Worm (Caenorhabditis elegans) whole organism, mixed stage, embryonic: ENCODE measurements around the gene saps-1.

Source experiments
- M03D4.4 ChIP-seq: sonication (generic microtip); optimal IDR thresholded peaks from 2 replicates; lab custom pipeline; 2017; ENCODE audit warnings: mild to moderate bottlenecking, missing genetic modification characterization, missing compliant biosample characterization
- blmp-1 ChIP-seq: fragments of 150-350 bp; optimal IDR thresholded peaks from 2 replicates; lab custom pipeline; 2014; ENCODE audit warnings: missing biosample characterization, missing genetic modification characterization
- ceh-39 ChIP-seq: fragments of 150-350 bp; optimal IDR thresholded peaks from 2 replicates; lab custom pipeline; 2014; ENCODE audit warnings: missing biosample characterization, missing genetic modification characterization
- ceh-43 ChIP-seq: fragments of 200-800 bp; sonication (Bioruptor generic); optimal IDR thresholded peaks from 2 replicates; lab custom pipeline; 2018; ENCODE audit warnings: mild to moderate bottlenecking, missing genetic modification characterization, moderate library complexity, missing compliant biosample characterization
- ceh-83 ChIP-seq: fragments of 200-800 bp; sonication (Bioruptor generic); optimal IDR thresholded peaks from 2 replicates; lab custom pipeline; 2018; ENCODE audit warnings: mild to moderate bottlenecking, missing genetic modification characterization, missing compliant biosample characterization
- ces-1 ChIP-seq: fragments of 150-350 bp; optimal IDR thresholded peaks from 2 replicates; lab custom pipeline; 2014; ENCODE audit warnings: missing biosample characterization, missing genetic modification reagents, missing genetic modification characterization
- cnd-1 ChIP-seq: fragments of 200-800 bp; sonication (Bioruptor generic); optimal IDR thresholded peaks from 2 replicates; lab custom pipeline; 2018; ENCODE audit warnings: mild to moderate bottlenecking, missing genetic modification characterization, missing compliant biosample characterization
- drap-1 ChIP-seq: fragments of 200-800 bp; sonication (Bioruptor generic); optimal IDR thresholded peaks from 3 replicates; lab custom pipeline; 2018; ENCODE audit warnings: mild to moderate bottlenecking, missing genetic modification characterization, missing compliant biosample characterization
- elt-1 ChIP-seq: sonication (generic microtip); optimal IDR thresholded peaks from 2 replicates; lab custom pipeline; 2017; ENCODE audit warnings: missing genetic modification characterization, mild to moderate bottlenecking, missing compliant biosample characterization, antibody characterized with exemption, moderate library complexity, borderline replicate concordance; ENCODE audit not compliant: insufficient read depth
- flh-1 ChIP-seq: fragments of 200-800 bp; sonication (Bioruptor generic); optimal IDR thresholded peaks from 2 replicates; lab custom pipeline; 2018; ENCODE audit warnings: mild to moderate bottlenecking, missing genetic modification characterization, moderate library complexity, missing compliant biosample characterization
- ham-2 ChIP-seq: fragments of 200-800 bp; sonication (Bioruptor generic); optimal IDR thresholded peaks from 2 replicates; lab custom pipeline; 2018; ENCODE audit warnings: mild to moderate bottlenecking, missing genetic modification characterization, missing compliant biosample characterization
- lin-13 ChIP-seq: fragments of 150-350 bp; optimal IDR thresholded peaks from 2 replicates; lab custom pipeline; 2014; ENCODE audit warnings: missing biosample characterization, missing genetic modification characterization
- lin-32 ChIP-seq: fragments of 200-800 bp; sonication (Bioruptor generic); optimal IDR thresholded peaks from 2 replicates; lab custom pipeline; 2018; ENCODE audit warnings: mild to moderate bottlenecking, missing genetic modification characterization, missing compliant biosample characterization
- mab-5 ChIP-seq: fragments of 150-350 bp; optimal IDR thresholded peaks from 2 replicates; lab custom pipeline; 2014; ENCODE audit warnings: missing biosample characterization, missing genetic modification characterization
- mep-1 ChIP-seq: fragments of 150-350 bp; optimal IDR thresholded peaks from 2 replicates; lab custom pipeline; 2017; ENCODE audit warnings: missing biosample characterization, missing genetic modification reagents, missing genetic modification characterization, inconsistent platforms
- mls-2 ChIP-seq: sonication (generic microtip); optimal IDR thresholded peaks from 2 replicates; lab custom pipeline; 2016; ENCODE audit warnings: mild to moderate bottlenecking, missing genetic modification characterization, moderate library complexity, missing compliant biosample characterization
- nhr-237 ChIP-seq: fragments of 150-350 bp; optimal IDR thresholded peaks from 2 replicates; lab custom pipeline; 2014; ENCODE audit warnings: missing biosample characterization, missing genetic modification characterization
- nhr-28 ChIP-seq: fragments of 150-350 bp; optimal IDR thresholded peaks from 2 replicates; lab custom pipeline; 2014; ENCODE audit warnings: missing biosample characterization, missing genetic modification characterization
- nhr-76 ChIP-seq: sonication (generic microtip); optimal IDR thresholded peaks from 2 replicates; lab custom pipeline; 2017; ENCODE audit warnings: missing biosample characterization, missing genetic modification characterization
- pha-4 ChIP-seq: fragments of 150-350 bp; optimal IDR thresholded peaks from 2 replicates; lab custom pipeline; 2018; ENCODE audit warnings: missing biosample characterization, missing genetic modification reagents, missing genetic modification characterization
- sem-2 ChIP-seq: fragments of 200-800 bp; sonication (Bioruptor generic); optimal IDR thresholded peaks from 2 replicates; lab custom pipeline; 2018; ENCODE audit warnings: mild to moderate bottlenecking, missing genetic modification characterization, missing compliant biosample characterization
- snpc-4 ChIP-seq: fragments of 150-350 bp; optimal IDR thresholded peaks from 2 replicates; lab custom pipeline; 2014; ENCODE audit warnings: missing biosample characterization, missing genetic modification characterization
- unc-120 ChIP-seq: sonication (generic microtip); optimal IDR thresholded peaks from 2 replicates; lab custom pipeline; 2017; ENCODE audit warnings: missing genetic modification characterization, missing compliant biosample characterization; ENCODE audit not compliant: poor library complexity, severe bottlenecking
- unc-39 ChIP-seq: fragments of 150-350 bp; optimal IDR thresholded peaks from 2 replicates; lab custom pipeline; 2014; ENCODE audit warnings: missing biosample characterization, missing genetic modification characterization
- zip-8 ChIP-seq: fragments of 150-350 bp; optimal IDR thresholded peaks from 2 replicates; lab custom pipeline; 2014; ENCODE audit warnings: missing biosample characterization, missing genetic modification characterization

The saps-1 gene

ce11 chrII:11312223-11312622, 14.7 kb downstream of the saps-1 start, which contains the start of gene T24F1.7:
Gene T24F1.7, plus strand, starts transcription at chrII:11312523.
- TF ChIP-seq nhr-237 (tag; lab: Kevin White, UChicago) (no peak), lin-13 (tag; lab: Kevin White, UChicago) (no peak), mls-2 (tag; lab: Kevin White, UChicago) (no peak)

- TF ChIP-seq flh-1 (GFP tag; lab: Kevin White, UChicago) = no peak
- TF ChIP-seq mab-5 = no peak
- TF ChIP-seq zip-8 = no peak
- no peak for TF ChIP-seq mls-2 (tag; lab: Kevin White, UChicago)
- TF ChIP-seq lin-13 (tag; lab: Kevin White, UChicago) = no peak
- TF ChIP-seq ceh-39 = no peak
- TF ChIP-seq ces-1 (GFP tag; lab: Kevin White, UChicago) = no peak
- no peak for TF ChIP-seq nhr-76 (tag; lab: Kevin White, UChicago)
- TF ChIP-seq blmp-1 = no peak
- no peak for TF ChIP-seq ceh-83 (GFP tag; lab: Kevin White, UChicago)
- TF ChIP-seq lin-32 (GFP tag; lab: Kevin White, UChicago) = no peak
- no peak for TF ChIP-seq ceh-43 (GFP tag; lab: Kevin White, UChicago)
- no peak for TF ChIP-seq ham-2
- no peak for TF ChIP-seq unc-120
- no peak for TF ChIP-seq nhr-237 (tag; lab: Kevin White, UChicago)
- TF ChIP-seq sem-2 = no peak
- TF ChIP-seq drap-1 = no peak
- TF ChIP-seq, all 35 proteins: peak for 0
These were observed 16.7 kb downstream of the saps-1 start, which contains the start of gene T24F1.4 for ce11 chrII:11314165-11314564. Gene T24F1.4, minus strand, starts transcription at chrII:11314265.

- TF ChIP-seq ces-1 (GFP tag; lab: Kevin White, UChicago) = peak; percentile 26
- no peak for TF ChIP-seq pha-4 (tag; lab: Kevin White, UChicago)
These were observed 19.2 kb downstream of the saps-1 start for ce11 chrII:11316663-11317062.

ce11 chrII:11319591-11319990, 22.1 kb downstream of the saps-1 start, which contains the start of gene nlp-51:
Gene nlp-51, minus strand, starts transcription at chrII:11319691.
- TF ChIP-seq mep-1 (tag; lab: Kevin White, UChicago) (no peak), zip-8 (no peak), drap-1 (no peak), mls-2 (tag; lab: Kevin White, UChicago) (no peak), snpc-4 (no peak)

- no peak for TF ChIP-seq cnd-1 (tag; lab: Kevin White, UChicago)
- TF ChIP-seq ces-1 (GFP tag; lab: Kevin White, UChicago) = peak; percentile 38
These were observed 31.6 kb downstream of the saps-1 start, which contains the start of gene tag-180 for ce11 chrII:11329021-11329479. Gene tag-180, minus strand, starts transcription at chrII:11329429.

- TF ChIP-seq ces-1 (GFP tag; lab: Kevin White, UChicago) = peak; percentile 38
- no peak for TF ChIP-seq elt-1
These were observed 35.9 kb downstream of the saps-1 start for ce11 chrII:11333375-11333774.

- TF ChIP-seq blmp-1 (no peak), M03D4.4 (tag; lab: Kevin White, UChicago) (no peak), pha-4 (tag; lab: Kevin White, UChicago) (no peak), unc-120 (no peak), nhr-76 (tag; lab: Kevin White, UChicago) (no peak), unc-39 (tag; lab: Kevin White, UChicago) (no peak), nhr-28 (tag; lab: Kevin White, UChicago) (no peak), lin-13 (tag; lab: Kevin White, UChicago) (no peak), ceh-83 (GFP tag; lab: Kevin White, UChicago) (no peak), lin-32 (GFP tag; lab: Kevin White, UChicago) (no peak), mab-5 (no peak), snpc-4 (no peak)
These were observed 36.6 kb downstream of the saps-1 start for ce11 chrII:11333846-11334638.
